Fruit fly (Drosophila melanogaster) whole organism, embryonic: ENCODE results near the gene slow.
A peak's percentile ranks its signal among the peaks of the same experiment; 100 is the strongest.

Source experiments
- Atf3 ChIP-seq: fragments of 200-800 bp; sonication (Bioruptor generic); optimal IDR thresholded peaks from 3 replicates; lab custom pipeline; 2016; ENCODE audit warnings: missing biosample characterization, missing genetic modification characterization
- CG10959 ChIP-seq: fragments of 200-800 bp; sonication (Bioruptor generic); IDR thresholded peaks from 2 replicates; pipeline ENCODE4 v1.3.6; 2022; ENCODE audit warnings: missing biosample characterization, missing genetic modification characterization
- CG12219 ChIP-seq: fragments of 200-800 bp; sonication (Bioruptor generic); optimal IDR thresholded peaks from 3 replicates; lab custom pipeline; 2018; ENCODE audit warnings: missing biosample characterization, mild to moderate bottlenecking, missing genetic modification characterization
- CG12391 ChIP-seq: fragments of 200-800 bp; sonication (Bioruptor generic); optimal IDR thresholded peaks from 3 replicates; lab custom pipeline; 2018; ENCODE audit warnings: missing biosample characterization, mild to moderate bottlenecking, missing genetic modification characterization, moderate library complexity
- CG13424 ChIP-seq: fragments of 200-800 bp; sonication (Bioruptor generic); optimal IDR thresholded peaks from 2 replicates; lab custom pipeline; 2019; ENCODE audit warnings: missing biosample characterization, mild to moderate bottlenecking, missing genetic modification characterization, moderate library complexity
- CG13894 ChIP-seq: fragments of 200-800 bp; sonication (Bioruptor generic); optimal IDR thresholded peaks from 3 replicates; lab custom pipeline; 2018; ENCODE audit warnings: missing biosample characterization, mild to moderate bottlenecking, missing genetic modification characterization, moderate library complexity
- CG14050 ChIP-seq: fragments of 200-800 bp; sonication (Bioruptor generic); IDR thresholded peaks from 3 replicates; pipeline ENCODE4 v1.3.6; 2022; ENCODE audit warnings: missing biosample characterization, missing genetic modification characterization
- CG2712 ChIP-seq: fragments of 200-800 bp; optimal IDR thresholded peaks from 3 replicates; lab custom pipeline; 2019; ENCODE audit warnings: missing biosample characterization, mild to moderate bottlenecking, missing genetic modification characterization, moderate library complexity
- CG3726 ChIP-seq: fragments of 200-800 bp; sonication (Bioruptor generic); IDR thresholded peaks from 3 replicates; pipeline ENCODE4, ENCODE4 v1.3.6; 2022; ENCODE audit warnings: missing biosample characterization, missing genetic modification characterization
- CG4404 ChIP-seq: fragments of 200-800 bp; sonication (Bioruptor generic); IDR thresholded peaks from 2 replicates; pipeline ENCODE4 v1.3.6; 2022; ENCODE audit warnings: missing biosample characterization, missing genetic modification characterization
- CG7556 ChIP-seq: fragments of 200-800 bp; sonication (Bioruptor generic); optimal IDR thresholded peaks from 2 replicates; lab custom pipeline; 2017; ENCODE audit warnings: missing biosample characterization, mild to moderate bottlenecking, missing genetic modification characterization
- CG8290 ChIP-seq, 3 experiments: fragments of 200-800 bp; sonication (Bioruptor generic); optimal IDR thresholded peaks; 2 replicates each; lab custom pipeline; 2016 to 2019; ENCODE audit warnings: missing biosample characterization in 3 of 3, missing genetic modification characterization in 3 of 3, mild to moderate bottlenecking in 2 of 3, moderate library complexity in 1 of 3
- CG8388 ChIP-seq: fragments of 200-800 bp; sonication (Bioruptor generic); optimal IDR thresholded peaks from 2 replicates; lab custom pipeline; 2019; ENCODE audit warnings: missing biosample characterization, mild to moderate bottlenecking, missing genetic modification characterization, moderate library complexity
- CG9437 ChIP-seq: fragments of 200-800 bp; sonication (Bioruptor generic); optimal IDR thresholded peaks from 2 replicates; lab custom pipeline; 2018; ENCODE audit warnings: missing biosample characterization, mild to moderate bottlenecking, missing genetic modification characterization
- CG9609 ChIP-seq: fragments of 200-800 bp; sonication (Bioruptor generic); optimal IDR thresholded peaks from 3 replicates; lab custom pipeline; 2016; ENCODE audit warnings: missing biosample characterization, missing genetic modification characterization
- CG9727 ChIP-seq: fragments of 200-800 bp; sonication (Bioruptor generic); optimal IDR thresholded peaks from 3 replicates; lab custom pipeline; 2017; ENCODE audit warnings: missing biosample characterization, mild to moderate bottlenecking, missing genetic modification characterization
- CoRest ChIP-seq: fragments of 200-800 bp; sonication (Bioruptor generic); optimal IDR thresholded peaks from 3 replicates; lab custom pipeline; 2018; ENCODE audit warnings: missing biosample characterization, mild to moderate bottlenecking, missing genetic modification characterization, moderate library complexity
- CrebB ChIP-seq: fragments of 200-800 bp; sonication (Bioruptor generic); optimal IDR thresholded peaks from 3 replicates; lab custom pipeline; 2018; ENCODE audit warnings: missing biosample characterization, mild to moderate bottlenecking, missing genetic modification characterization
- D19A ChIP-seq: fragments of 200-800 bp; optimal IDR thresholded peaks from 3 replicates; lab custom pipeline; 2019; ENCODE audit warnings: missing biosample characterization, mild to moderate bottlenecking, missing genetic modification characterization, moderate library complexity
- Drgx ChIP-seq: fragments of 200-800 bp; sonication (Bioruptor generic); IDR thresholded peaks from 2 replicates; pipeline ENCODE4 v1.3.6; 2022; ENCODE audit warnings: missing biosample characterization, missing genetic modification characterization
- Fer3 ChIP-seq: fragments of 200-800 bp; sonication (Bioruptor generic); optimal IDR thresholded peaks from 2 replicates; lab custom pipeline; 2018; ENCODE audit warnings: missing biosample characterization, mild to moderate bottlenecking, missing genetic modification characterization, moderate library complexity
- Hr51 ChIP-seq, 2 experiments: fragments of 200-800 bp; sonication (Bioruptor generic); optimal IDR thresholded peaks; 2 replicates in 1 of 2; 3 replicates in 1 of 2; lab custom pipeline; 2016 to 2018; ENCODE audit warnings: missing biosample characterization in 2 of 2, missing genetic modification characterization in 2 of 2, mild to moderate bottlenecking in 1 of 2, moderate library complexity in 1 of 2
- Nf-YB ChIP-seq: fragments of 200-800 bp; sonication (Bioruptor generic); optimal IDR thresholded peaks from 3 replicates; lab custom pipeline; 2019; ENCODE audit warnings: missing biosample characterization, mild to moderate bottlenecking, missing genetic modification characterization, moderate library complexity
- Ravus ChIP-seq: fragments of 200-800 bp; sonication (Bioruptor generic); IDR thresholded peaks from 2 replicates; pipeline ENCODE4 v1.3.6; 2022; ENCODE audit warnings: missing biosample characterization, missing genetic modification characterization
- Scr ChIP-seq: fragments of 200-800 bp; sonication (Bioruptor generic); IDR thresholded peaks from 2 replicates; pipeline ENCODE4 v1.3.6; 2022; ENCODE audit warnings: missing biosample characterization, missing genetic modification characterization; ENCODE audit not compliant: partially characterized antibody
- Side ChIP-seq: fragments of 200-800 bp; sonication (Bioruptor generic); optimal IDR thresholded peaks from 2 replicates; lab custom pipeline; 2016; ENCODE audit warnings: missing biosample characterization, missing genetic modification characterization
- Six4 ChIP-seq: fragments of 200-800 bp; sonication (Bioruptor generic); optimal IDR thresholded peaks from 2 replicates; lab custom pipeline; 2016; ENCODE audit warnings: missing biosample characterization, missing genetic modification characterization
- Sox100B ChIP-seq: fragments of 200-800 bp; sonication (Bioruptor generic); optimal IDR thresholded peaks from 3 replicates; lab custom pipeline; 2018; ENCODE audit warnings: missing biosample characterization, mild to moderate bottlenecking, missing genetic modification characterization
- Vsx1 ChIP-seq: fragments of 200-800 bp; sonication (Bioruptor generic); optimal IDR thresholded peaks from 2 replicates; lab custom pipeline; 2017; ENCODE audit warnings: missing biosample characterization, mild to moderate bottlenecking, missing genetic modification characterization, missing genetic modification reagents
- abd-A ChIP-seq: fragments of 200-800 bp; sonication (Bioruptor generic); optimal IDR thresholded peaks from 3 replicates; lab custom pipeline; 2019; ENCODE audit warnings: missing biosample characterization, mild to moderate bottlenecking, missing genetic modification characterization, moderate library complexity
- ase ChIP-seq: fragments of 200-800 bp; sonication (Bioruptor generic); IDR thresholded peaks from 3 replicates; pipeline ENCODE4 v1.3.6; 2022; ENCODE audit warnings: missing biosample characterization, missing genetic modification characterization
- ash1 ChIP-seq: fragments of 200-800 bp; sonication (Bioruptor generic); optimal IDR thresholded peaks from 2 replicates; lab custom pipeline; 2018; ENCODE audit warnings: missing biosample characterization, mild to moderate bottlenecking, missing genetic modification characterization
- az2 ChIP-seq: fragments of 200-800 bp; sonication (Bioruptor generic); optimal IDR thresholded peaks from 3 replicates; lab custom pipeline; 2016; ENCODE audit warnings: missing biosample characterization, missing genetic modification characterization
- bowl ChIP-seq: fragments of 200-800 bp; sonication (Bioruptor generic); IDR thresholded peaks from 2 replicates; pipeline ENCODE4 v1.3.6; 2022; ENCODE audit warnings: missing biosample characterization, missing genetic modification characterization
- danr ChIP-seq: fragments of 200-800 bp; sonication (Bioruptor generic); IDR thresholded peaks from 2 replicates; pipeline ENCODE4 v1.3.6; 2022; ENCODE audit warnings: missing biosample characterization, missing genetic modification characterization
- dmrt11E ChIP-seq: fragments of 200-800 bp; sonication (Bioruptor generic); optimal IDR thresholded peaks from 3 replicates; lab custom pipeline; 2018; ENCODE audit warnings: missing biosample characterization, mild to moderate bottlenecking, missing genetic modification characterization, moderate library complexity
- exex ChIP-seq: fragments of 200-800 bp; sonication (Bioruptor generic); optimal IDR thresholded peaks from 4 replicates; lab custom pipeline; 2018; ENCODE audit warnings: missing biosample characterization, mild to moderate bottlenecking, missing genetic modification characterization, moderate library complexity
- fd3F ChIP-seq: fragments of 200-800 bp; sonication (Bioruptor generic); optimal IDR thresholded peaks from 2 replicates; lab custom pipeline; 2018; ENCODE audit warnings: missing biosample characterization, mild to moderate bottlenecking, missing genetic modification characterization, moderate library complexity
- grau ChIP-seq: fragments of 200-800 bp; optimal IDR thresholded peaks from 3 replicates; lab custom pipeline; 2019; ENCODE audit warnings: missing biosample characterization, mild to moderate bottlenecking, missing genetic modification characterization, moderate library complexity
- kah ChIP-seq: fragments of 200-800 bp; sonication (Bioruptor generic); optimal IDR thresholded peaks from 2 replicates; lab custom pipeline; 2018; ENCODE audit warnings: missing biosample characterization, mild to moderate bottlenecking, missing genetic modification characterization
- lab ChIP-seq: fragments of 200-800 bp; sonication (Bioruptor generic); optimal IDR thresholded peaks from 3 replicates; lab custom pipeline; 2017; ENCODE audit warnings: missing biosample characterization, missing genetic modification characterization, mild to moderate bottlenecking, moderate library complexity, missing genetic modification reagents
- lola ChIP-seq, 3 experiments: fragments of >200 bp in 2 of 3; fragments of 200-800 bp in 1 of 3; sonication (Bioruptor generic) in 1 of 3; optimal IDR thresholded peaks; 2 replicates each; lab custom pipeline; 2017 to 2019; ENCODE audit warnings: missing biosample characterization in 3 of 3, missing genetic modification characterization in 3 of 3, mild to moderate bottlenecking in 1 of 3, moderate library complexity in 1 of 3
- maf-S ChIP-seq: fragments of 200-800 bp; sonication (Bioruptor generic); optimal IDR thresholded peaks from 2 replicates; lab custom pipeline; 2016; ENCODE audit warnings: missing biosample characterization, missing genetic modification characterization
- mirr ChIP-seq: fragments of 200-800 bp; sonication (Bioruptor generic); optimal IDR thresholded peaks from 3 replicates; lab custom pipeline; 2018; ENCODE audit warnings: missing biosample characterization, mild to moderate bottlenecking, missing genetic modification characterization
- rib ChIP-seq: fragments of 200-800 bp; sonication (Bioruptor generic); IDR thresholded peaks from 2 replicates; pipeline ENCODE4 v1.3.6; 2022; ENCODE audit warnings: missing biosample characterization, missing genetic modification characterization
- row ChIP-seq: fragments of 200-800 bp; sonication (Bioruptor generic); IDR thresholded peaks from 3 replicates; pipeline ENCODE4 v1.3.6; 2022; ENCODE audit warnings: missing biosample characterization, missing genetic modification characterization
- tio ChIP-seq: fragments of 200-800 bp; sonication (Bioruptor generic); optimal IDR thresholded peaks from 2 replicates; lab custom pipeline; 2017; ENCODE audit warnings: missing biosample characterization, missing genetic modification characterization, inconsistent platforms
- trem ChIP-seq: fragments of 200-800 bp; optimal IDR thresholded peaks from 3 replicates; lab custom pipeline; 2019; ENCODE audit warnings: missing biosample characterization, mild to moderate bottlenecking, missing genetic modification characterization, moderate library complexity

slow gene

dm6 chr3L:4354898-4355627, 29.2 kb upstream of the slow start (continued):
- TF ChIP-seq CG13424 (tag; lab: Kevin White, UChicago) (peak; percentile 45), kah (GFP tag; lab: Kevin White, UChicago) (no peak), CG10959 (GFP tag; lab: Robert Waterston, UW) (no peak), Six4 (GFP tag; lab: Kevin White, UChicago) (no peak), CG13894 (no peak), CG4404 (GFP tag; lab: Robert Waterston, UW) (no peak), Drgx (GFP tag; lab: Robert Waterston, UW) (no peak), CG9437 (GFP tag; lab: Kevin White, UChicago) (peak; percentile 1), CG3726 (GFP tag; lab: Robert Waterston, UW) (no peak), CG9727 (GFP tag; lab: Kevin White, UChicago) (peak; percentile 42), CG7556 (GFP tag; lab: Kevin White, UChicago) (peak; percentile 37), rib (no peak), az2 (GFP tag; lab: Kevin White, UChicago) (peak; percentile 8), Hr51 (GFP tag; optimal IDR thresholded peaks at IDR 0.05; lab: Kevin White, UChicago) (peak in 1 of 2 experiments; percentile 54), CG2712 (tag; lab: Kevin White, UChicago) (peak; percentile 35), Vsx1 (GFP tag; lab: Kevin White, UChicago) (peak; percentile 25), Scr (GFP tag; lab: Robert Waterston, UW) (no peak), CG8388 (GFP tag; lab: Kevin White, UChicago) (peak; percentile 14), CG12391 (tag; lab: Kevin White, UChicago) (peak; percentile 45), CrebB (peak; percentile 40), danr (GFP tag; lab: Robert Waterston, UW) (no peak), lab (GFP tag; lab: Kevin White, UChicago) (peak; percentile 5), CG9609 (GFP tag; lab: Kevin White, UChicago) (no peak), ash1 (GFP tag; lab: Kevin White, UChicago) (no peak), ase (GFP tag; lab: Robert Waterston, UW) (no peak), Nf-YB (peak; percentile 12), CG8290 (GFP tag; optimal IDR thresholded peaks at IDR 0.05; lab: Kevin White, UChicago) (no peak), CG8290 (tag; optimal IDR thresholded peaks at IDR 0.05; lab: Kevin White, UChicago) (peak in 1 of 2 experiments; percentile 29), CG14050 (no peak), Sox100B (GFP tag; lab: Kevin White, UChicago) (peak; percentile 54), dmrt11E (tag; lab: Kevin White, UChicago) (peak; percentile 29), abd-A (tag; lab: Kevin White, UChicago) (no peak), D19A (tag; lab: Kevin White, UChicago) (peak; percentile 98), tio (peak; percentile 24), row (GFP tag; lab: Robert Waterston, UW) (peak; percentile 45), CG12219 (no peak), Atf3 (GFP tag; lab: Kevin White, UChicago) (no peak), maf-S (no peak), mirr (GFP tag; lab: Kevin White, UChicago) (peak; percentile 32), exex (peak; percentile 27), fd3F (GFP tag; lab: Kevin White, UChicago) (peak; percentile 7), lola (GFP tag; optimal IDR thresholded peaks at IDR 0.05; lab: Kevin White, UChicago) (peak in 1 of 3 experiments; percentile 51), trem (tag; lab: Kevin White, UChicago) (no peak), bowl (GFP tag; lab: Robert Waterston, UW) (no peak), Side (no peak), Ravus (GFP tag; lab: Robert Waterston, UW) (no peak), Fer3 (tag; lab: Kevin White, UChicago) (peak; percentile 14), grau (tag; lab: Kevin White, UChicago) (peak; percentile 59), CoRest (tag; lab: Kevin White, UChicago) (peak; percentile 69)
